Worm (Caenorhabditis elegans) whole organism, dauer: ENCODE results near the gene Y6E2A.10.

ENCODE experiments used
- unc-62 ChIP-seq: sonication (generic microtip); optimal IDR thresholded peaks from 2 replicates; lab custom pipeline; 2017; ENCODE audit warnings: missing biosample characterization, missing genetic modification reagents, missing genetic modification characterization

Gene Y6E2A.10

DNA sequence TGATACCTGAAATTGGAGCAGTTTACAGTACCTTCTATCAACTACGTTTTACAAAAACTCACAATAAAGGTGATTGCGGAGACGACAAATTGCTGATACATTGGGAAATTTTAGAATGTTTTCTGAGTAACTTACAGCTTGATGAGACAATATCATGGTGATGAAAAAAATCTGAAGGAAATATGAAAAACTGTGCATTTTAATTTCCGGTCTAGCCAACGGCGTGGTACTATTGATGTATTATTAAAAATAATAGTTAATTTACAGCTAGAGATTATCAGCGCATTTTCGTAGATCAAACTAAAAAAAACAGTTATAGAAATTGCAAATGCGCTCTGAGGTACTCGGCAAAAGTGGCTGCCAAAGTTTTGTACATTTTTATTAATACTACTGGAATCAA, 32.3 kb downstream of the Y6E2A.10 start, which contains the start of gene srx-29:
TSS of gene srx-29 (minus strand) at position 101 of the 400 bp plus-strand sequence.
- TF ChIP-seq unc-62 (GFP tag; lab: Kevin White, UChicago), result no peak

DNA sequence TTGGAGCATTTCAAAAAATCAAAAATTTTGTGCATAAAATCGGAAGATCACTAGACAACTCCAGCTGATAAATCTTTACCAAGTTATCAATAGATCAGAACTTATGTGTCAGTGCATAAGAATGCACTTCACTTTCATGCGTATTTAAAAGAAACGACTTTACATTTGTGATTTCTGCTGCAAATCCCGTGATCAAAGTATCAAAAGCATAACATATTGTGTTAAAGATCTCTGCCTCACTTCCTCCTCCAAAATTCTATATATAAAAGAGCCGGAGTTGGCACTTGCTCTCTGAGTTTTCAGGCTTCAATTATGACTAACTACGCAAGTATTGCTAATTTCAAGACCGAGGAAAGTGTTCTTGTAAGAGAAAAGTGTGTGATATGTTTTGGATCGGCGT, 36.7 kb downstream of the Y6E2A.10 start, which contains the start of gene nhr-198:
TSS of gene nhr-198 (plus strand) at position 313 of the 400 bp plus-strand sequence.
- no peak for TF ChIP-seq unc-62 (GFP tag; lab: Kevin White, UChicago)

DNA sequence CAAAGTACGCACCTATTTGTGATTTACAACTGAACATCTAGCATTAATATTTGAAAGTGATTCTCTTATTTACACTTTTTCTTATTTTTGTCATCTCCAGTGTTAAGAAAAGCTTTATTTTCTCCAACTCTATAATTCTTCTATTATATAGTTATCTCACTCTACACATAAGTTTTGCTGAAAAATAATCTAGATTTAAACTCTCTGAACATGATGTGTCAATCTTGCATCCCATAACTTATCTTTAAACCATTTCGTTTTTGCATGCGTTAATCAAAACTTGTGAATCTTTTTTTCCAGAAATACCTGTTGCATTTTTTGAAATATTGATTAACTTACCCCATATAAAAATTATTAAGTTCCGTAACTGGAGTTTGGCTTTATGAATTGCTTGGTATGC, 40.4 kb downstream of the Y6E2A.10 start, which contains the start of gene nhr-268:
TSS of gene nhr-268 (plus strand) at position 301 of the 400 bp plus-strand sequence.
- no peak for TF ChIP-seq unc-62 (GFP tag; lab: Kevin White, UChicago)

DNA sequence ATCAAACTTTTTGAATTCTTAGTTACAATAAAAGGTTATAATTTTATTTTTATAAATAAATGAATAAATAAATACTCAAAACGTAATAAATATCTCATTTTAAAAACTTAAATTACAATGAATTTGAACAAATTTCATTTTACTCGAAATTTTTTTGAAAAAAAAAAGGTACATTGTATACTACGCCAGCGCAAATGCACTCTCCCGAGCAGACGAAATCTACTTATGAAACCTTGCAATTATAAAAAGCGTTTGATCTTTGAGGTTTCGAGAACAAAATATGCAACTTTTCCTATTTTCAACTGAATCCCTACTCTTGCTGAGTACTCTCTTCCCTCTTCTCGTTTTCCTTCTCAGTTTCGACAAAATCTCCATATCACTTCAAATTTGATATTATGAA, 42.7 kb downstream of the Y6E2A.10 start, which contains the start of gene nhr-197:
TSS of gene nhr-197 (plus strand) at position 301 of the 400 bp plus-strand sequence.
- no peak for TF ChIP-seq unc-62 (GFP tag; lab: Kevin White, UChicago)

DNA sequence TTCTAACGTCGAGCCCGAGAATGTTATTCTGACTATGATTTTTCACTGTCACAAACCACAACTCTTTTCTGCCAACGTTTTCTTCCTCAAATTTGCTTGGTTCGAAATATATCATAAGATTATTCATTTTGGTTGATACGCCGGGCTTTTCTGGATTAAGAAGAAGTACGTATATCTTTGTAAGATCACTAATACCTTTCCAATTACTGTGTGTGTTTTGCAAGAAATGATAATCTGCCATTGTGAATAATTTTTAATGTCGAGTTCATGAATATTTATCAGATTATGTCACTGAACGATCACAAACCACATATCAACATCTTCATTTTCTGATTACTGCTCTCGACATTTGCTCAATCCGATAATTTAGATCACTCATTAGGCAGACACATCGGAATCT, 44.8 kb downstream of the Y6E2A.10 start, which contains the start of gene nhr-196:
TSS of gene nhr-196 (plus strand) at position 118 of the 400 bp plus-strand sequence.
- TF ChIP-seq unc-62 (GFP tag; lab: Kevin White, UChicago), result no peak
